Worm (Caenorhabditis elegans): ENCODE data around the gene T18D3.1.

T18D3.1 gene

ce11 chrX:12480447-12480998 is 26.0 kb downstream of the T18D3.1 start, which contains the start of gene atf-6:
Gene atf-6 (plus strand): TSS chrX:12480948.
- TF ChIP-seq him-1 (tag; optimal IDR thresholded peaks at IDR 0.05) (peak; percentile 57), dao-5 (tag; optimal IDR thresholded peaks at IDR 0.05) (peak; percentile 24), W03F9.2 (tag; optimal IDR thresholded peaks at IDR 0.05) (no peak)

- no peak for TF ChIP-seq dao-5 (tag; optimal IDR thresholded peaks at IDR 0.05)
- no peak for TF ChIP-seq him-1 (tag; optimal IDR thresholded peaks at IDR 0.05)
- TF ChIP-seq W03F9.2 (tag; optimal IDR thresholded peaks at IDR 0.05), result no peak
Observed at ce11 chrX:12484078-12484477, 29.5 kb downstream of the T18D3.1 start.

- TF ChIP-seq him-1 (tag; optimal IDR thresholded peaks at IDR 0.05), result no peak
- no peak for TF ChIP-seq W03F9.2 (tag; optimal IDR thresholded peaks at IDR 0.05)
- no peak for TF ChIP-seq dao-5 (tag; optimal IDR thresholded peaks at IDR 0.05)
Observed at ce11 chrX:12484749-12485148, 30.2 kb downstream of the T18D3.1 start, which contains the start of gene tbc-13. Gene tbc-13 (plus strand): TSS chrX:12485049.

- TF ChIP-seq dao-5 (tag; optimal IDR thresholded peaks at IDR 0.05) (no peak), him-1 (tag; optimal IDR thresholded peaks at IDR 0.05) (no peak), W03F9.2 (tag; optimal IDR thresholded peaks at IDR 0.05) (no peak)
Observed at ce11 chrX:12491138-12491537, 36.6 kb downstream of the T18D3.1 start.

- TF ChIP-seq him-1 (tag; optimal IDR thresholded peaks at IDR 0.05) (no peak), dao-5 (tag; optimal IDR thresholded peaks at IDR 0.05) (no peak), W03F9.2 (tag; optimal IDR thresholded peaks at IDR 0.05) (no peak)
Observed at ce11 chrX:12492467-12492866, 37.9 kb downstream of the T18D3.1 start, which contains the start of gene lips-1. Gene lips-1 (plus strand): TSS chrX:12492767.

- TF ChIP-seq W03F9.2 (tag; optimal IDR thresholded peaks at IDR 0.05) (peak; percentile 13), him-1 (tag; optimal IDR thresholded peaks at IDR 0.05) (no peak), dao-5 (tag; optimal IDR thresholded peaks at IDR 0.05) (no peak)
Observed at ce11 chrX:12500777-12501176, 46.2 kb downstream of the T18D3.1 start.

- TF ChIP-seq dao-5 (tag; optimal IDR thresholded peaks at IDR 0.05) (no peak), him-1 (tag; optimal IDR thresholded peaks at IDR 0.05) (no peak), W03F9.2 (tag; optimal IDR thresholded peaks at IDR 0.05) (no peak)
Observed at ce11 chrX:12503288-12503803, 48.8 kb downstream of the T18D3.1 start, which contains the start of gene sdz-19. Gene sdz-19 (minus strand): TSS chrX:12503338.
